Fruit fly (Drosophila melanogaster) whole organism, wandering third instar larva: ENCODE data around the gene CG31898.

ENCODE experiments used
- Abd-B ChIP-seq: fragments of >200 bp; optimal IDR thresholded peaks from 2 replicates; lab custom pipeline; 2017; ENCODE audit warnings: missing biosample characterization, missing genetic modification characterization
- CG32264 ChIP-seq: fragments of 200-800 bp; sonication (Bioruptor generic); optimal IDR thresholded peaks from 2 replicates; lab custom pipeline; 2016; ENCODE audit warnings: missing biosample characterization, missing genetic modification characterization
- CG9705 ChIP-seq: fragments of 200-800 bp; sonication (Bioruptor generic); optimal IDR thresholded peaks from 2 replicates; lab custom pipeline; 2018; ENCODE audit warnings: missing biosample characterization, mild to moderate bottlenecking, missing genetic modification characterization
- CrebA ChIP-seq: fragments of 200-800 bp; sonication (Bioruptor generic); optimal IDR thresholded peaks from 2 replicates; lab custom pipeline; 2016; ENCODE audit warnings: missing biosample characterization, mild to moderate bottlenecking, missing genetic modification characterization, borderline replicate concordance
- Dfd ChIP-seq: fragments of >200 bp; optimal IDR thresholded peaks from 2 replicates; lab custom pipeline; 2017; ENCODE audit warnings: missing biosample characterization, missing genetic modification characterization
- Dif ChIP-seq: fragments of 200-275, 200-300 bp; sonication (Bioruptor generic); optimal IDR thresholded peaks from 2 replicates; lab custom pipeline; 2018; ENCODE audit warnings: missing biosample characterization, missing genetic modification characterization; ENCODE audit not compliant: partially characterized antibody
- GATAd ChIP-seq: sonication (Bioruptor generic); optimal IDR thresholded peaks from 2 replicates; lab custom pipeline; 2016; ENCODE audit warnings: missing biosample characterization, missing genetic modification characterization
- HLH106 ChIP-seq: fragments of 200-800 bp; optimal IDR thresholded peaks from 3 replicates; lab custom pipeline; 2019; ENCODE audit warnings: missing biosample characterization, mild to moderate bottlenecking, missing genetic modification characterization, moderate library complexity
- Hnf4 ChIP-seq: fragments of 200-800 bp; sonication (Bioruptor generic); optimal IDR thresholded peaks from 2 replicates; lab custom pipeline; 2016; ENCODE audit warnings: missing biosample characterization, mild to moderate bottlenecking, missing genetic modification characterization
- Hr78 ChIP-seq: fragments of >200 bp; optimal IDR thresholded peaks from 2 replicates; lab custom pipeline; 2017; ENCODE audit warnings: missing biosample characterization, missing genetic modification characterization
- Hr83 ChIP-seq: fragments of 200-300 bp; sonication (Bioruptor generic); optimal IDR thresholded peaks from 2 replicates; lab custom pipeline; 2016; ENCODE audit warnings: missing biosample characterization, mild to moderate bottlenecking, missing genetic modification characterization, moderate library complexity; ENCODE audit not compliant: poor library complexity, severe bottlenecking
- Jra ChIP-seq: sonication (Bioruptor generic); optimal IDR thresholded peaks from 2 replicates; lab custom pipeline; 2016; ENCODE audit warnings: missing biosample characterization, missing genetic modification characterization
- Mio ChIP-seq: sonication (Bioruptor generic); optimal IDR thresholded peaks from 2 replicates; lab custom pipeline; 2016; ENCODE audit warnings: missing biosample characterization, missing genetic modification characterization
- Myc ChIP-seq: fragments of >200 bp; optimal IDR thresholded peaks from 2 replicates; lab custom pipeline; 2017
- N ChIP-seq: fragments of >200 bp; optimal IDR thresholded peaks from 2 replicates; lab custom pipeline; 2018; ENCODE audit warnings: missing biosample characterization, missing external identifiers, missing genetic modification characterization
- OdsH ChIP-seq: fragments of 200-800 bp; sonication (Bioruptor generic); optimal IDR thresholded peaks from 2 replicates; lab custom pipeline; 2016; ENCODE audit warnings: missing biosample characterization, mild to moderate bottlenecking, missing genetic modification characterization
- Rel ChIP-seq, 2 experiments: fragments of 200-800 bp; sonication (Bioruptor generic) in 1 of 2; optimal IDR thresholded peaks; 2 replicates in 1 of 2; 3 replicates in 1 of 2; lab custom pipeline; 2016 to 2019; ENCODE audit warnings: mild to moderate bottlenecking in 2 of 2, missing biosample characterization in 2 of 2, missing genetic modification characterization in 2 of 2, moderate library complexity in 1 of 2
- Sp1 ChIP-seq: fragments of 200-800 bp; sonication (Bioruptor generic); optimal IDR thresholded peaks from 3 replicates; lab custom pipeline; 2019; ENCODE audit warnings: missing biosample characterization, mild to moderate bottlenecking, missing genetic modification characterization, moderate library complexity
- Vsx2 ChIP-seq: fragments of 200-300, 225-300 bp; sonication (Bioruptor generic); optimal IDR thresholded peaks from 2 replicates; lab custom pipeline; 2018; ENCODE audit warnings: missing biosample characterization, missing genetic modification characterization; ENCODE audit not compliant: partially characterized antibody
- br ChIP-seq: fragments of 200-800 bp; sonication (Bioruptor generic); optimal IDR thresholded peaks from 2 replicates; lab custom pipeline; 2016; ENCODE audit warnings: missing biosample characterization, missing genetic modification characterization
- brk ChIP-seq: fragments of 200-800 bp; sonication (Bioruptor generic); optimal IDR thresholded peaks from 2 replicates; lab custom pipeline; 2016; ENCODE audit warnings: missing biosample characterization, mild to moderate bottlenecking, missing genetic modification characterization
- dl ChIP-seq, 2 experiments: fragments of 175-275, 200-275 bp in 1 of 2; fragments of 200-275 bp in 1 of 2; sonication (Bioruptor generic); optimal IDR thresholded peaks; lab custom pipeline; 2018; ENCODE audit warnings: mild to moderate bottlenecking in 2 of 2, missing biosample characterization in 2 of 2, missing genetic modification characterization in 2 of 2, moderate library complexity in 2 of 2; ENCODE audit not compliant: partially characterized antibody in 2 of 2, insufficient read depth in 1 of 2
- dmrt93B ChIP-seq: fragments of 200-800 bp; sonication (Bioruptor generic); optimal IDR thresholded peaks from 2 replicates; lab custom pipeline; 2018; ENCODE audit warnings: missing biosample characterization, mild to moderate bottlenecking, missing genetic modification characterization
- dsf ChIP-seq: sonication (Bioruptor generic); optimal IDR thresholded peaks from 2 replicates; lab custom pipeline; 2016; ENCODE audit warnings: missing biosample characterization, missing genetic modification characterization, borderline replicate concordance
- ey ChIP-seq: fragments of 200-800 bp; sonication (Bioruptor generic); optimal IDR thresholded peaks from 2 replicates; lab custom pipeline; 2016; ENCODE audit warnings: missing biosample characterization, missing genetic modification characterization
- foxo ChIP-seq, 2 experiments: fragments of 200-800 bp; sonication (Bioruptor generic); optimal IDR thresholded peaks; 2 replicates in 1 of 2; 3 replicates in 1 of 2; lab custom pipeline; 2016 to 2017; ENCODE audit warnings: missing biosample characterization in 2 of 2, missing genetic modification characterization in 2 of 2
- fru ChIP-seq: fragments of 200-800 bp; sonication (Bioruptor generic); optimal IDR thresholded peaks from 3 replicates; lab custom pipeline; 2016; ENCODE audit warnings: missing biosample characterization, mild to moderate bottlenecking, missing genetic modification characterization
- h ChIP-seq: fragments of 200-800 bp; sonication (Bioruptor generic); optimal IDR thresholded peaks from 3 replicates; lab custom pipeline; 2016; ENCODE audit warnings: missing biosample characterization, mild to moderate bottlenecking, missing genetic modification characterization
- jim ChIP-seq: fragments of 175-275, 200-325 bp; sonication (Bioruptor generic); optimal IDR thresholded peaks from 2 replicates; lab custom pipeline; 2016; ENCODE audit warnings: missing biosample characterization, mild to moderate bottlenecking, missing genetic modification characterization
- lola ChIP-seq: fragments of >200 bp; optimal IDR thresholded peaks from 2 replicates; lab custom pipeline; 2017; ENCODE audit warnings: missing biosample characterization, missing genetic modification characterization
- pan ChIP-seq: fragments of >200 bp; optimal IDR thresholded peaks from 2 replicates; lab custom pipeline; 2017
- psq ChIP-seq: fragments of 200-800 bp; sonication (Bioruptor generic); optimal IDR thresholded peaks from 3 replicates; lab custom pipeline; 2017; ENCODE audit warnings: missing biosample characterization, mild to moderate bottlenecking, missing genetic modification characterization, moderate library complexity
- rgr ChIP-seq: fragments of 200-800 bp; sonication (Bioruptor generic); optimal IDR thresholded peaks from 3 replicates; lab custom pipeline; 2016; ENCODE audit warnings: missing biosample characterization, mild to moderate bottlenecking, missing genetic modification characterization
- sage ChIP-seq: fragments of 200-800 bp; sonication (Bioruptor generic); optimal IDR thresholded peaks from 2 replicates; lab custom pipeline; 2016; ENCODE audit warnings: missing biosample characterization, mild to moderate bottlenecking, missing genetic modification characterization
- sv ChIP-seq: fragments of 200-800 bp; sonication (Bioruptor generic); optimal IDR thresholded peaks from 3 replicates; lab custom pipeline; 2016; ENCODE audit warnings: missing biosample characterization, missing genetic modification characterization
- tai ChIP-seq: sonication (Bioruptor generic); optimal IDR thresholded peaks from 2 replicates; lab custom pipeline; 2016; ENCODE audit warnings: missing biosample characterization, missing genetic modification characterization
- usp ChIP-seq: fragments of >200 bp; optimal IDR thresholded peaks from 2 replicates; lab custom pipeline; 2017; ENCODE audit warnings: missing biosample characterization, missing genetic modification characterization
- woc ChIP-seq: sonication (Bioruptor generic); optimal IDR thresholded peaks from 2 replicates; lab custom pipeline; 2016; ENCODE audit warnings: missing biosample characterization, mild to moderate bottlenecking, missing genetic modification characterization

The CG31898 gene

DNA sequence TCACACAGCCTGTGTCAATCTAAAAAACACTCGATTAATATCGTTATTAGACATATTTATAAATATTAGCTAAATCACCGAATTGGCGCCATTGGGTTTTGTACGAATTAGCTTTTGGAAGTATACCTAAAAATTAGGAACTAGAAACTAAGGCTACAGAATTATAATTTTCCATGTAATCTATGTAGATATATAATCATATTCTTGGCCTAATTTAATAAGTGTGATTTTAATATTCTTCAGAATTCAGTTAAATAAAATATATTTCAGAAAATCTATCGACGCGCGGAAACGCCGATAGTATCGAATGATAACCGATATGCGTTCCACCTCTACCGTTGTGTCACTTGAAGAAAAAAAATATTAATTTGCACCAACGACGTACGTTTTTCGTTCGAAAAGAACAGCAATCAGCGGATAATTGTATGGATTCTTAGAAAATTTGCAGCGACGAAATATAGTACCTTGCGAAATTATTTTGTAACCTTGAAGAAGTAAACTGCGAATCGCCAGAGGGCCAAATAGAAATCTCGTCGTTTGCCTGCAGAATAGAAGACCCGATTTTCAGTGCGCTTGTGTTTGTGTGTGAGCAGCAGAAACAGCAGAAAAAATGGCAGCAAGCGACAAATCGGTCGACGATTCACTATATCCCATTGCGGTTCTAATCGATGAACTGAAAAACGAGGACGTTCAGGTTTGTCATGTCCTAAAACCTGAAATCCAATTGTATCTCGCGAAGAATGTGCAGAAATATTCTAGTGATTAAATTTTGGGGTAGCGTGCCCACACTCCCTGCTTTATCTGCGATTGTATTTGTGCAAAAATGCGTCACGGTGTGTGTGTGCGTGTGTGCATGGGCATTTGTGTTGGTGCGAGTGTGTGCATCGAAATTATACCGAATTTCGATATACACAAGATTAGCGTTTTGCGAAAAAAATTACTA lies 34.2 kb upstream of the CG31898 start, which contains the start of gene Pp2A-29B:
Pp2A-29B (plus strand) TSS at position 338 of the 943 bp plus-strand sequence.
- no peak for TF ChIP-seq CG32264
- peak; percentile 81 for TF ChIP-seq brk
- TF ChIP-seq dl (GFP tag; optimal IDR thresholded peaks at IDR 0.05; lab: Kevin White, UChicago; ENCODE audit: insufficient read depth in 1 of 2, partially characterized antibody in 2 of 2) = no peak
- no peak for TF ChIP-seq dmrt93B (GFP tag; lab: Kevin White, UChicago)
- peak in 1 of 2 experiments; percentile 23 for TF ChIP-seq foxo (GFP tag; optimal IDR thresholded peaks at IDR 0.05; lab: Kevin White, UChicago)
- no peak for TF ChIP-seq Myc (lab: Kevin White, UChicago)
- TF ChIP-seq sage (GFP tag; lab: Kevin White, UChicago) = peak; percentile 23
- TF ChIP-seq Vsx2 (GFP tag; lab: Kevin White, UChicago) = no peak
- TF ChIP-seq CrebA = no peak
- peak; percentile 38 for TF ChIP-seq rgr (GFP tag; lab: Kevin White, UChicago)
- no peak for TF ChIP-seq usp (GFP tag; lab: Kevin White, UChicago)
- no peak for TF ChIP-seq br
- no peak for TF ChIP-seq Hr78 (GFP tag; lab: Kevin White, UChicago)
- peak; percentile 49 for TF ChIP-seq HLH106
- no peak for TF ChIP-seq lola (GFP tag; lab: Kevin White, UChicago)
- peak; percentile 55 for TF ChIP-seq h (GFP tag; lab: Kevin White, UChicago)
- TF ChIP-seq CG9705 = peak; percentile 19
- no peak for TF ChIP-seq jim (GFP tag; lab: Kevin White, UChicago)
- peak; percentile 54 for TF ChIP-seq dsf
- no peak for TF ChIP-seq OdsH (GFP tag; lab: Kevin White, UChicago)
- no peak for TF ChIP-seq psq (GFP tag; lab: Kevin White, UChicago)
- peak; percentile 4 for TF ChIP-seq ey (GFP tag; lab: Kevin White, UChicago)
- TF ChIP-seq Sp1 (GFP tag; lab: Kevin White, UChicago) = peak; percentile 33
- TF ChIP-seq woc (GFP tag; lab: Kevin White, UChicago) = peak; percentile 59
- no peak for TF ChIP-seq Hr83 (GFP tag; lab: Kevin White, UChicago)
- TF ChIP-seq sv = no peak
- TF ChIP-seq tai (GFP tag; lab: Kevin White, UChicago) = no peak
- TF ChIP-seq Dif = no peak
- TF ChIP-seq GATAd (GFP tag; lab: Kevin White, UChicago) = no peak
- no peak for TF ChIP-seq Abd-B (GFP tag; lab: Kevin White, UChicago)
- peak; percentile 63 for TF ChIP-seq Jra (GFP tag; lab: Kevin White, UChicago)
- TF ChIP-seq fru (GFP tag; lab: Kevin White, UChicago) = peak; percentile 23
- TF ChIP-seq Mio (GFP tag; lab: Kevin White, UChicago) = no peak
- peak; percentile 88 for TF ChIP-seq N (GFP tag; lab: Kevin White, UChicago)
- no peak for TF ChIP-seq Dfd (GFP tag; lab: Kevin White, UChicago)
- peak; percentile 53 for TF ChIP-seq Hnf4 (GFP tag; lab: Kevin White, UChicago)
- no peak for TF ChIP-seq Rel (GFP tag; optimal IDR thresholded peaks at IDR 0.05; lab: Kevin White, UChicago)
- peak; percentile 31 for TF ChIP-seq Rel (tag; optimal IDR thresholded peaks at IDR 0.05; lab: Kevin White, UChicago)
- TF ChIP-seq pan (lab: Kevin White, UChicago) = no peak
